Worm (Caenorhabditis elegans): ENCODE data around the gene tmed-1.

The tmed-1 gene

DNA sequence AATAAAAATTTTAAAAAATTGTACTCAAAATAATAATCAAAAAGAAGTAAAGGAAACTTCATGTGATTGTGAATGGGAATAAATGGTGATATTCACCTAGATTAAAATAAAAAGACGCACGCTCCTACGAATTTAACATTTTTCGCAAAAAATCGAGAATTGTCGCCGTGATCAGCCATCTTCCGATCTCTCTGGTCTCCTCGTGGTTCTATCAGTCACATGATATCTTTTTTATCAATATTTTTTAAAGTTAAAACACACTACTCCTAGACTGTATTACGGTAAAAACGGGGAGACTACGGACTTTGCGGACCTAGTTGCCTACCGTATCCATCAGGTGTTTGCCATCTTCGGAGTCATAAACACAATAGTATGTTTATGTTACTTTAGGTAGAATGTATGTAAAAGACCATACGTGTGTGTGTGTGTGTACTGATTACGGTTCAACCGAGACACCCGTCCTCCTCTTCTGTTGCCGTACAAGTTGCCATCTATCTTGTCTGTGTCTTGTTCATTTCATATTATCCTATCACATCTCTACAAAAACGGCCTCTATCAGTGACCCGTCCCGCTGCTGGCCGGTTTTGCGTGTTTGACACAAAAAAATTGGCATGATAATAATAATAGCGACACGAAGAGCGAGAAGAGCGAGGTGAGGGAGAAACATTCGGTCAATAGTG, 31.3 kb downstream of the tmed-1 start, which contains the start of gene T12G3.2:
TSS of gene T12G3.2 (minus strand) at position 444 of the 680 bp plus-strand sequence.
- TF ChIP-seq aptf-2 (GFP tag; conservative IDR thresholded peaks at IDR 0.05) (no peak), nhr-80 (tag; optimal IDR thresholded peaks at IDR 0.05) (peak; percentile 98), Y53G8AR.9 (GFP tag; conservative IDR thresholded peaks at IDR 0.05) (no peak), dox-1 (GFP tag; IDR thresholded peaks at IDR 0.05) (peak; percentile 74), cebp-1 (GFP tag; IDR thresholded peaks at IDR 0.05) (no peak), cebp-1 (tag; optimal IDR thresholded peaks at IDR 0.05) (peak; percentile 43), tbp1 (GFP tag; optimal IDR thresholded peaks at IDR 0.05) (peak; percentile 18), Y56A3A.18 (GFP tag; IDR thresholded peaks at IDR 0.05) (no peak), let-607 (tag; optimal IDR thresholded peaks at IDR 0.05) (peak; percentile 15 to 52), madf-3 (GFP tag; IDR thresholded peaks at IDR 0.05) (no peak), atf-7 (tag; optimal IDR thresholded peaks at IDR 0.05) (peak; percentile 10), ets-4 (GFP tag; optimal IDR thresholded peaks at IDR 0.05) (peak; percentile 44), lin-26 (GFP tag; IDR thresholded peaks at IDR 0.05) (no peak), ztf-3 (GFP tag; optimal IDR thresholded peaks at IDR 0.05) (no peak)

DNA sequence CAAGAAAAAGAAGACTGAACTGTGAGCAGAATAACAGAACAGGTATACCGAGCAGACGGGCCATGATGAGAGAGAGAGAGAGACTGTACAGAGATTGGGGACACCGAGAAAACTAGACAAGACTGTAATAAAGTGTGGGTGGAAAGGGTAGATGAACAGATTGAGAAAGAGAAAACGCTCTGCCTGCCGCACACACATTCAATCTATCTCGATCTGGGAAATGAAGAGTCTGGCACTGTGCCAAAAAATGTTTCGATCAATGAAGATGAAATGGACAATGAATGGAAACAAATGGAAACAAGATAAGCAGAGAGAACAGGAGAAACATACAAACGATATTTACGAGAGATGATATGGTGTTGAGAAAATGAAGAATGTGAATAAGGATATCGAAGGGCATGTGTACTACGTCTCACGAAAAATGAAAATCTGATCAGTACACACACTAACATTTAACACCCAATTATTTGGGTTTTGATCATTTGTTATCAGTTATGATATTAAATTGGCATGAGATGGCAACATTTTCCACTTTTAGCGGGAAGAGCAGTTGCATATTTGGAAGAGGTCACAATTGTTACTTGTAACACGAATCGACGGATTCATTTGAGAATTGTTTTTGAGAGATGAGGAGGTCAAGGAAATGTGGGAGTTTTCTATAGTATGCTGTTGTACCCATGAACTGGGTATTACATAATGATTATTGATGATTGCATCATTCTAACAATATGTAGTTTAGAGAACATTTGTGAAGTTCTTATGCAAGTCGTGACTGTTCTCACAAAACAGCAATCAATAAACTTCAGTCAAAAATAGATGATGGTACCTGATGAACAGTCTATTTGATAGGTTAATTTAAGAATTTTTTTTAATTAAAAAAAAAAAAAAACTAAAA, 32.9 kb downstream of the tmed-1 start:
- TF ChIP-seq nhr-80 (tag; optimal IDR thresholded peaks at IDR 0.05): peak; percentile 50
- no peak for TF ChIP-seq sptf-2 (GFP tag; optimal IDR thresholded peaks at IDR 0.05)

DNA sequence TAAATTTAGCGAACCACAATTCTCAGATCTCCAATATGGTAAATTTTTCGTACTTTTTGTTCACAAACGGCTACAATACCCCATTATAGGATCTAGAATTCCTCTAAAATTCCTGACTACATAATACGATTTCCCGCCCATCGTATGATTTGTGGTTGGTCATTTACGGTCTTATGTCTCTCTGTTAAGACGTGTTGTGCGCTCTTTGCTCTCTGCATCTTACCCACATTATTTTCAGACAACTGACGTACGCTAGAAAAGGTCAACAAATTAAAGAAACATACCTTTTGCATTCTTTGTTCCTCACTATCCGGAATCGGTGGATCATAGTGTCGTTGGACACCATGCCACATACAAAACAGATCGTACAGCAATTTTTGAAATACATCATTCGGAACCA, 34.9 kb downstream of the tmed-1 start:
- TF ChIP-seq ztf-22 (GFP tag; optimal IDR thresholded peaks at IDR 0.05) (no peak), nhr-80 (tag; optimal IDR thresholded peaks at IDR 0.05) (peak; percentile 36)

DNA sequence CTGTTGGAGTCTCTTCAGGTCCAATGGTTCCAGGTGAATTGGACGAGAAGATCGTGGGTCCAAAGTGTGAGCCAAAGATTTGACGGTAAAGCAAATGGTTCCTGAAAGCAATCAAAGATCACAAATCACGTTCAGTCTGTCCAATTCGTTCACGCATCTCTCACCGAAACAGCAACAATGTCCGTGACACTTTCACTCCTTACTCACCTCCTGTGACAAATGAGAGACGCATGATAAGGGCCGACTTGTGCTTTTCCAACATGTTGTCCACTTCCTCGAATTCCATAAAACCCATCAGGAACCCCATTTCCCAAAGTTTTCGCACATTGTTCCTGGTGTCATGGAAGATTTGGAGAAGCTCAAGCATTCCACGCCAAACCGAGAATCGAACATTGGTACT, 37.5 kb downstream of the tmed-1 start:
- TF ChIP-seq ceh-40 (GFP tag; IDR thresholded peaks at IDR 0.05) (no peak), nhr-80 (tag; optimal IDR thresholded peaks at IDR 0.05) (peak; percentile 76), Y56A3A.18 (GFP tag; IDR thresholded peaks at IDR 0.05) (no peak), dpl-1 (GFP tag; optimal IDR thresholded peaks at IDR 0.05) (no peak)

DNA sequence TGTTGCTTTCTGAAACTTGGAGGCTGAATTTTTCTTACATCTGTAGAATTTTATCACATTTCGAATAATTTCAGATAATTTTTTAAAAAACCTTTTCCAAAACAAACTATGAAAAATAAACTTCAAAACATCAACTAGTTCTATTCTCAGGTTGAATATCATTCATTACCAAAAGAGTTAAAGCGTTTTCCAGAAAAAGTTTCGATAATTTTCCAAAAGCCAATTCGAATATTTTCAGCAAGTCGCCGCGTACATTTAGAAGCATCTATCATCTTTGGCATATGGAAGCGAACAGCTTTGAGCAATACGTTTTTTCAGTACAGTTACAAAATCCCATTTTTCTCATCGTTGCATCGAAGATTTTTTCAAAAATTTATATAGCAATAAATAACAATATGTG, 41.0 kb downstream of the tmed-1 start:
- no peak for TF ChIP-seq B0261.1 (tag; optimal IDR thresholded peaks at IDR 0.05)
- TF ChIP-seq nhr-27 (tag; optimal IDR thresholded peaks at IDR 0.05): no peak
- TF ChIP-seq sea-2 (GFP tag; IDR thresholded peaks at IDR 0.05): no peak
- peak; percentile 55; the same call in 1 of the 2 replicates for TF ChIP-seq Y56A3A.18 (GFP tag; IDR thresholded peaks at IDR 0.05)
- TF ChIP-seq ceh-40 (GFP tag; IDR thresholded peaks at IDR 0.05): no peak
- TF ChIP-seq Y95B8A.8 (GFP tag; IDR thresholded peaks at IDR 0.05): no peak
- TF ChIP-seq sptf-2 (GFP tag; optimal IDR thresholded peaks at IDR 0.05): no peak
- TF ChIP-seq F39B2.1 (GFP tag; IDR thresholded peaks at IDR 0.05): no peak
- no peak for TF ChIP-seq Y53G8AR.9 (GFP tag; conservative IDR thresholded peaks at IDR 0.05)
- no peak for TF ChIP-seq mes-4 (tag; optimal IDR thresholded peaks at IDR 0.05)
- TF ChIP-seq zfh-2 (GFP tag; conservative IDR thresholded peaks at IDR 0.05): no peak
- TF ChIP-seq B0035.1 (tag; optimal IDR thresholded peaks at IDR 0.05): no peak
- no peak for TF ChIP-seq madf-6 (GFP tag; IDR thresholded peaks at IDR 0.05)
- no peak for TF ChIP-seq atf-7 (tag; optimal IDR thresholded peaks at IDR 0.05)
- no peak for TF ChIP-seq nhr-80 (tag; optimal IDR thresholded peaks at IDR 0.05)
- no peak for TF ChIP-seq efl-1 (GFP tag; optimal IDR thresholded peaks at IDR 0.05)
- TF ChIP-seq K11D2.4 (GFP tag; IDR thresholded peaks at IDR 0.05): no peak
- TF ChIP-seq hmg-1.2 (GFP tag; IDR thresholded peaks at IDR 0.05): 0 out of 2 replicates have a peak, but pooled peaks have one; percentile 8
- no peak for TF ChIP-seq T07F8.4 (tag; optimal IDR thresholded peaks at IDR 0.05)
- TF ChIP-seq madf-8 (GFP tag; conservative IDR thresholded peaks at IDR 0.05): no peak
- peak; percentile 41 for TF ChIP-seq gei-17 (GFP tag; optimal IDR thresholded peaks at IDR 0.05)
- no peak for TF ChIP-seq nhr-90 (tag; optimal IDR thresholded peaks at IDR 0.05)
- TF ChIP-seq aptf-3 (GFP tag; IDR thresholded peaks at IDR 0.05): no peak
- no peak for TF ChIP-seq F49E8.2 (tag; optimal IDR thresholded peaks at IDR 0.05; ENCODE audit: insufficient read depth)
- no peak for TF ChIP-seq bed-1 (GFP tag; IDR thresholded peaks at IDR 0.05)
- no peak for TF ChIP-seq cebp-1 (GFP tag; IDR thresholded peaks at IDR 0.05)
- peak; percentile 63 for TF ChIP-seq cebp-1 (tag; optimal IDR thresholded peaks at IDR 0.05)
